Fruit fly (Drosophila melanogaster) whole organism, embryonic: ENCODE results near the gene CG11374.

ENCODE experiments used
- Antp ChIP-seq: fragments of 200-800 bp; sonication (Bioruptor generic); optimal IDR thresholded peaks from 3 replicates; lab custom pipeline; 2016; ENCODE audit warnings: missing biosample characterization, missing genetic modification characterization
- BtbVII ChIP-seq: fragments of 200-800 bp; sonication (Bioruptor generic); optimal IDR thresholded peaks from 3 replicates; lab custom pipeline; 2017; ENCODE audit warnings: missing biosample characterization, mild to moderate bottlenecking, missing genetic modification characterization
- CG10565 ChIP-seq: fragments of 200-800 bp; sonication (Bioruptor generic); optimal IDR thresholded peaks from 3 replicates; lab custom pipeline; 2016; ENCODE audit warnings: missing biosample characterization, mild to moderate bottlenecking, missing genetic modification characterization
- CG10654 ChIP-seq: fragments of 200-800 bp; sonication (Bioruptor generic); optimal IDR thresholded peaks from 2 replicates; lab custom pipeline; 2016; ENCODE audit warnings: missing biosample characterization, missing genetic modification characterization
- CG11093 ChIP-seq: fragments of 200-800 bp; sonication (Bioruptor generic); IDR thresholded peaks from 3 replicates; pipeline ENCODE4 v1.3.6; 2022; ENCODE audit warnings: missing biosample characterization, missing genetic modification characterization
- CG12071 ChIP-seq: fragments of 200-800 bp; sonication (Bioruptor generic); optimal IDR thresholded peaks from 3 replicates; lab custom pipeline; 2018; ENCODE audit warnings: missing biosample characterization, mild to moderate bottlenecking, missing genetic modification characterization
- CG12299 ChIP-seq: fragments of 200-800 bp; sonication (Bioruptor generic); optimal IDR thresholded peaks from 2 replicates; lab custom pipeline; 2018; ENCODE audit warnings: missing biosample characterization, mild to moderate bottlenecking, missing genetic modification characterization
- CG13287 ChIP-seq: fragments of 200-800 bp; sonication (Bioruptor generic); IDR thresholded peaks from 2 replicates; pipeline ENCODE4 v1.3.6; 2022; ENCODE audit warnings: missing biosample characterization, missing genetic modification characterization; ENCODE audit not compliant: partially characterized antibody
- CG13624 ChIP-seq: fragments of 200-800 bp; sonication (Bioruptor generic); optimal IDR thresholded peaks from 2 replicates; lab custom pipeline; 2016; ENCODE audit warnings: missing biosample characterization, missing genetic modification characterization
- CG14667 ChIP-seq: fragments of 200-800 bp; sonication (Bioruptor generic); IDR thresholded peaks from 2 replicates; pipeline ENCODE4 v1.3.6; 2022; ENCODE audit warnings: missing biosample characterization, missing genetic modification characterization
- CG15514 ChIP-seq: fragments of 200-800 bp; sonication (Bioruptor generic); optimal IDR thresholded peaks from 3 replicates; lab custom pipeline; 2017; ENCODE audit warnings: missing biosample characterization, missing genetic modification characterization, mild to moderate bottlenecking, moderate library complexity, missing genetic modification reagents
- CG1603 ChIP-seq: fragments of 200-800 bp; sonication (Bioruptor generic); optimal IDR thresholded peaks from 2 replicates; lab custom pipeline; 2019; ENCODE audit warnings: missing biosample characterization, mild to moderate bottlenecking, missing genetic modification characterization, moderate library complexity
- CG16779 ChIP-seq: fragments of 200-800 bp; sonication (Bioruptor generic); IDR thresholded peaks from 2 replicates; pipeline ENCODE4 v1.3.6; 2022; ENCODE audit warnings: missing biosample characterization, missing genetic modification characterization
- CG16863 ChIP-seq: fragments of 200-800 bp; sonication (Bioruptor generic); optimal IDR thresholded peaks from 3 replicates; lab custom pipeline; 2016; ENCODE audit warnings: missing biosample characterization, missing genetic modification characterization
- CG17328 ChIP-seq: fragments of 200-800 bp; sonication (Bioruptor generic); IDR thresholded peaks from 2 replicates; pipeline ENCODE4 v1.3.6; 2022; ENCODE audit warnings: missing biosample characterization, missing genetic modification characterization
- CG18262 ChIP-seq: fragments of 200-800 bp; optimal IDR thresholded peaks from 3 replicates; lab custom pipeline; 2019; ENCODE audit warnings: missing biosample characterization, mild to moderate bottlenecking, missing genetic modification characterization, moderate library complexity
- CG1832 ChIP-seq: fragments of 200-800 bp; sonication (Bioruptor generic); optimal IDR thresholded peaks from 2 replicates; lab custom pipeline; 2017; ENCODE audit warnings: missing biosample characterization, mild to moderate bottlenecking, missing genetic modification characterization, inconsistent platforms
- CG2129 ChIP-seq: fragments of 200-800 bp; sonication (Bioruptor generic); IDR thresholded peaks from 2 replicates; pipeline ENCODE4 v1.3.6; 2022; ENCODE audit warnings: missing biosample characterization, missing genetic modification characterization; ENCODE audit not compliant: partially characterized antibody
- CG4707 ChIP-seq: fragments of 200-800 bp; sonication (Bioruptor generic); optimal IDR thresholded peaks from 2 replicates; lab custom pipeline; 2018; ENCODE audit warnings: missing biosample characterization, mild to moderate bottlenecking, missing genetic modification characterization, moderate library complexity
- CG5180 ChIP-seq: fragments of 200-800 bp; sonication (Bioruptor generic); optimal IDR thresholded peaks from 3 replicates; lab custom pipeline; 2017; ENCODE audit warnings: missing biosample characterization, missing genetic modification characterization, mild to moderate bottlenecking, moderate library complexity, missing genetic modification reagents
- CG5953 ChIP-seq: fragments of 200-800 bp; sonication (Bioruptor generic); IDR thresholded peaks from 2 replicates; pipeline ENCODE4 v1.3.6; 2022; ENCODE audit warnings: missing biosample characterization, missing genetic modification characterization
- CG6272 ChIP-seq: fragments of 200-800 bp; sonication (Bioruptor generic); IDR thresholded peaks from 2 replicates; pipeline ENCODE4 v1.3.6; 2022; ENCODE audit warnings: missing biosample characterization, missing genetic modification characterization
- CG7839 ChIP-seq: fragments of 200-800 bp; sonication (Bioruptor generic); optimal IDR thresholded peaks from 3 replicates; lab custom pipeline; 2018; ENCODE audit warnings: missing biosample characterization, mild to moderate bottlenecking, missing genetic modification characterization, moderate library complexity
- CG9727 ChIP-seq: fragments of 200-800 bp; sonication (Bioruptor generic); optimal IDR thresholded peaks from 3 replicates; lab custom pipeline; 2017; ENCODE audit warnings: missing biosample characterization, mild to moderate bottlenecking, missing genetic modification characterization
- CrebB ChIP-seq: fragments of 200-800 bp; sonication (Bioruptor generic); optimal IDR thresholded peaks from 3 replicates; lab custom pipeline; 2018; ENCODE audit warnings: missing biosample characterization, mild to moderate bottlenecking, missing genetic modification characterization
- Dip3 ChIP-seq: fragments of 200-800 bp; sonication (Bioruptor generic); optimal IDR thresholded peaks from 3 replicates; lab custom pipeline; 2016; ENCODE audit warnings: missing biosample characterization, missing genetic modification characterization
- Hey ChIP-seq: fragments of 200-800 bp; sonication (Bioruptor generic); optimal IDR thresholded peaks from 3 replicates; lab custom pipeline; 2018; ENCODE audit warnings: missing biosample characterization, mild to moderate bottlenecking, missing genetic modification characterization
- Hr51 ChIP-seq, 2 experiments: fragments of 200-800 bp; sonication (Bioruptor generic); optimal IDR thresholded peaks; 2 replicates in 1 of 2; 3 replicates in 1 of 2; lab custom pipeline; 2016 to 2018; ENCODE audit warnings: missing biosample characterization in 2 of 2, missing genetic modification characterization in 2 of 2, mild to moderate bottlenecking in 1 of 2, moderate library complexity in 1 of 2
- Hsf ChIP-seq: fragments of 200-800 bp; sonication (Bioruptor generic); optimal IDR thresholded peaks from 3 replicates; lab custom pipeline; 2016; ENCODE audit warnings: missing biosample characterization, missing genetic modification characterization
- Lpt ChIP-seq: fragments of >200 bp; optimal IDR thresholded peaks from 2 replicates; lab custom pipeline; 2018; ENCODE audit warnings: missing biosample characterization, missing genetic modification characterization
- NFAT ChIP-seq: fragments of 200-800 bp; sonication (Bioruptor generic); IDR thresholded peaks from 2 replicates; pipeline ENCODE4 v1.3.6; 2022; ENCODE audit warnings: missing biosample characterization, missing genetic modification characterization
- Oaz ChIP-seq: fragments of 200-800 bp; sonication (Bioruptor generic); IDR thresholded peaks from 2 replicates; pipeline ENCODE4 v1.3.6; 2022; ENCODE audit warnings: missing biosample characterization, missing genetic modification characterization
- Oli ChIP-seq: fragments of 200-800 bp; sonication (Bioruptor generic); optimal IDR thresholded peaks from 2 replicates; lab custom pipeline; 2018; ENCODE audit warnings: missing biosample characterization, mild to moderate bottlenecking, missing genetic modification characterization, moderate library complexity
- Ptx1 ChIP-seq: fragments of 200-800 bp; sonication (Bioruptor generic); IDR thresholded peaks from 2 replicates; pipeline ENCODE4 v1.3.6; 2022; ENCODE audit warnings: missing biosample characterization, missing genetic modification characterization
- Ravus ChIP-seq: fragments of 200-800 bp; sonication (Bioruptor generic); IDR thresholded peaks from 2 replicates; pipeline ENCODE4 v1.3.6; 2022; ENCODE audit warnings: missing biosample characterization, missing genetic modification characterization
- Sox102F ChIP-seq: fragments of 200-800 bp; sonication (Bioruptor generic); optimal IDR thresholded peaks from 2 replicates; lab custom pipeline; 2018; ENCODE audit warnings: missing biosample characterization, mild to moderate bottlenecking, missing genetic modification characterization, moderate library complexity
- Stat92E ChIP-seq, 3 experiments: fragments of >200 bp in 2 of 3; fragments of 200-800 bp in 1 of 3; sonication (Bioruptor generic) in 1 of 3; optimal IDR thresholded peaks; 2 replicates each; lab custom pipeline; 2017 to 2019; ENCODE audit warnings: missing biosample characterization in 3 of 3, missing genetic modification characterization in 3 of 3, mild to moderate bottlenecking in 1 of 3, moderate library complexity in 1 of 3
- TFAM ChIP-seq: fragments of 200-800 bp; sonication (Bioruptor generic); optimal IDR thresholded peaks from 2 replicates; lab custom pipeline; 2017; ENCODE audit warnings: missing biosample characterization, missing genetic modification characterization, inconsistent platforms
- amos ChIP-seq: fragments of 200-800 bp; sonication (Bioruptor generic); IDR thresholded peaks from 2 replicates; pipeline ENCODE4 v1.3.6; 2022; ENCODE audit warnings: missing biosample characterization, missing genetic modification characterization; ENCODE audit not compliant: partially characterized antibody
- aop ChIP-seq: fragments of 200-800 bp; sonication (Bioruptor generic); IDR thresholded peaks from 2 replicates; pipeline ENCODE4 v1.3.6; 2022; ENCODE audit warnings: missing biosample characterization, missing genetic modification characterization
- ato ChIP-seq: fragments of 200-800 bp; sonication (Bioruptor generic); IDR thresholded peaks from 2 replicates; pipeline ENCODE4 v1.3.6; 2022; ENCODE audit warnings: missing biosample characterization, missing genetic modification characterization; ENCODE audit not compliant: partially characterized antibody
- disco-r ChIP-seq: fragments of 200-800 bp; sonication (Bioruptor generic); optimal IDR thresholded peaks from 2 replicates; lab custom pipeline; 2016; ENCODE audit warnings: missing biosample characterization, missing genetic modification characterization
- fd102C ChIP-seq: fragments of 200-800 bp; sonication (Bioruptor generic); optimal IDR thresholded peaks from 2 replicates; lab custom pipeline; 2018; ENCODE audit warnings: missing biosample characterization, mild to moderate bottlenecking, missing genetic modification characterization, moderate library complexity
- knrl ChIP-seq: fragments of 200-800 bp; sonication (Bioruptor generic); IDR thresholded peaks from 3 replicates; pipeline ENCODE4 v1.3.6; 2022; ENCODE audit warnings: missing biosample characterization, missing genetic modification characterization; ENCODE audit not compliant: partially characterized antibody
- odd ChIP-seq: fragments of 200-800 bp; sonication (Bioruptor generic); optimal IDR thresholded peaks from 2 replicates; lab custom pipeline; 2017; ENCODE audit warnings: missing biosample characterization, mild to moderate bottlenecking, missing genetic modification characterization
- org-1 ChIP-seq: fragments of 200-800 bp; sonication (Bioruptor generic); optimal IDR thresholded peaks from 2 replicates; lab custom pipeline; 2017; ENCODE audit warnings: missing biosample characterization, missing genetic modification characterization
- peb ChIP-seq: fragments of 200-800 bp; sonication (Bioruptor generic); IDR thresholded peaks from 2 replicates; pipeline ENCODE4 v1.3.6; 2022; ENCODE audit warnings: missing biosample characterization, missing genetic modification characterization
- sima ChIP-seq: fragments of 200-800 bp; sonication (Bioruptor generic); optimal IDR thresholded peaks from 2 replicates; lab custom pipeline; 2016; ENCODE audit warnings: missing biosample characterization, missing genetic modification characterization
- tin ChIP-seq: fragments of 200-800 bp; sonication (Bioruptor generic); optimal IDR thresholded peaks from 3 replicates; lab custom pipeline; 2016; ENCODE audit warnings: missing biosample characterization, missing genetic modification characterization
- trem ChIP-seq: fragments of 200-800 bp; optimal IDR thresholded peaks from 3 replicates; lab custom pipeline; 2019; ENCODE audit warnings: missing biosample characterization, mild to moderate bottlenecking, missing genetic modification characterization, moderate library complexity
- usp ChIP-seq: fragments of >200 bp; optimal IDR thresholded peaks from 2 replicates; lab custom pipeline; 2017; ENCODE audit warnings: missing biosample characterization, missing genetic modification characterization

CG11374 gene

DNA sequence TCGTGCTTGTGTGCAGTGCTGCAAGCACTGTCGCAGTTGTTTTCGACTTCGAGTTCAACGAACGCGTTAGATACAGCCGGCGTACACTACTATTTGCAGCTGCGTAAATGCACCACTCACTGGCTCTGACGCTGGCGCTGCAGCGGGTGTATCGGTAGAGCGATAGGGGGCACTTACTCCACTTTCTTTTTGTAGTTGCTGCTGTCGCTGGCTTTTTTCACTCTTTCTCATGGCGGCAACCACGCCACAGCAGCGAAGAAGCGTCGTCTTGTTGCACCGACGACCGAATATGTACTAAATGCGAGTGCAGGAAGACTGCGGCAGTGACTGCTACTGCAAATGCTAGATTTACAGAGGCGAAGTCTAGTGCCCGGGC is 45.3 kb downstream of the CG11374 start, which contains the start of gene CG4822 (continued):
- TF ChIP-seq Ravus (GFP tag; lab: Robert Waterston, UW) (no peak), Hr51 (GFP tag; optimal IDR thresholded peaks at IDR 0.05; lab: Kevin White, UChicago) (no peak), amos (GFP tag; lab: Robert Waterston, UW) (no peak), CG6272 (GFP tag; lab: Robert Waterston, UW) (0 out of 2 replicates have a peak, but pooled peaks have one; percentile 34), CG13287 (GFP tag; lab: Robert Waterston, UW) (no peak), Antp (no peak), org-1 (GFP tag; lab: Kevin White, UChicago) (no peak), CG15514 (GFP tag; lab: Kevin White, UChicago) (no peak), CG11093 (GFP tag; lab: Robert Waterston, UW) (no peak), BtbVII (GFP tag; lab: Kevin White, UChicago) (no peak), CG9727 (no peak), CG16863 (GFP tag; lab: Kevin White, UChicago) (no peak), CG12071 (GFP tag; lab: Kevin White, UChicago) (no peak), Oaz (GFP tag; lab: Robert Waterston, UW) (no peak), CG14667 (GFP tag; lab: Robert Waterston, UW) (no peak), CG17328 (GFP tag; lab: Robert Waterston, UW) (0 out of 2 replicates have a peak, but pooled peaks have one; percentile 15), CG18262 (tag; lab: Kevin White, UChicago) (no peak), Oli (tag; lab: Kevin White, UChicago) (no peak), Hsf (GFP tag; lab: Kevin White, UChicago) (no peak), Dip3 (GFP tag; lab: Kevin White, UChicago) (no peak), disco-r (no peak), trem (tag; lab: Kevin White, UChicago) (no peak), odd (GFP tag; lab: Kevin White, UChicago) (no peak), fd102C (GFP tag; lab: Kevin White, UChicago) (no peak), usp (GFP tag; lab: Kevin White, UChicago) (no peak), tin (GFP tag; lab: Kevin White, UChicago) (no peak), CrebB (no peak), CG16779 (GFP tag; lab: Robert Waterston, UW) (no peak), TFAM (GFP tag; lab: Kevin White, UChicago) (no peak), CG7839 (tag; lab: Kevin White, UChicago) (no peak), Lpt (no peak), CG1832 (GFP tag; lab: Kevin White, UChicago) (no peak), Stat92E (GFP tag; optimal IDR thresholded peaks at IDR 0.05; lab: Kevin White, UChicago) (no peak), CG12299 (no peak), CG1603 (tag; lab: Kevin White, UChicago) (no peak), CG10654 (GFP tag; lab: Kevin White, UChicago) (no peak), CG5180 (GFP tag; lab: Kevin White, UChicago) (no peak), CG2129 (GFP tag; lab: Robert Waterston, UW) (no peak), CG5953 (GFP tag; lab: Robert Waterston, UW) (no peak), ato (GFP tag; lab: Robert Waterston, UW) (no peak), Hey (tag; lab: Kevin White, UChicago) (no peak), CG4707 (no peak), Ptx1 (GFP tag; lab: Robert Waterston, UW) (no peak), knrl (GFP tag; lab: Robert Waterston, UW) (no peak), Sox102F (GFP tag; lab: Kevin White, UChicago) (no peak), CG10565 (GFP tag; lab: Kevin White, UChicago) (no peak), peb (GFP tag; lab: Robert Waterston, UW) (no peak), CG13624 (GFP tag; lab: Kevin White, UChicago) (no peak), NFAT (GFP tag; lab: Robert Waterston, UW) (no peak), sima (GFP tag; lab: Kevin White, UChicago) (no peak), aop (GFP tag; lab: Robert Waterston, UW) (no peak)
